Fruit fly (Drosophila melanogaster) whole organism, prepupa: ENCODE measurements around the gene CG13398.

Source experiments
- Blimp-1 ChIP-seq: fragments of 200-800 bp; sonication (Bioruptor generic); optimal IDR thresholded peaks from 3 replicates; lab custom pipeline; 2017; ENCODE audit warnings: missing biosample characterization, missing genetic modification characterization, mild to moderate bottlenecking, moderate library complexity, missing genetic modification reagents
- CG10631 ChIP-seq: fragments of 200-800 bp; sonication (Bioruptor generic); optimal IDR thresholded peaks from 2 replicates; lab custom pipeline; 2016; ENCODE audit warnings: missing biosample characterization, missing genetic modification characterization
- CG10669 ChIP-seq: fragments of 200-800 bp; sonication (Bioruptor generic); optimal IDR thresholded peaks from 3 replicates; lab custom pipeline; 2018; ENCODE audit warnings: missing biosample characterization, mild to moderate bottlenecking, missing genetic modification characterization, moderate library complexity
- CG11294 ChIP-seq: fragments of 200-800 bp; sonication (Bioruptor generic); IDR thresholded peaks from 2 replicates; pipeline ENCODE4 v1.3.6; 2022; ENCODE audit warnings: missing biosample characterization, missing genetic modification characterization
- CG11762 ChIP-seq: fragments of 200-800 bp; sonication (Bioruptor generic); optimal IDR thresholded peaks from 3 replicates; lab custom pipeline; 2016; ENCODE audit warnings: missing biosample characterization, missing genetic modification characterization; ENCODE audit not compliant: insufficient read depth
- CG11902 ChIP-seq: fragments of 200-800 bp; sonication (Bioruptor generic); optimal IDR thresholded peaks from 3 replicates; lab custom pipeline; 2016; ENCODE audit warnings: missing biosample characterization, missing genetic modification characterization
- CG15336 ChIP-seq: fragments of 200-800 bp; sonication (Bioruptor generic); IDR thresholded peaks from 2 replicates; pipeline ENCODE4 v1.3.6; 2022; ENCODE audit warnings: missing biosample characterization, missing genetic modification characterization
- CG1621 ChIP-seq: fragments of 200-800 bp; sonication (Bioruptor generic); optimal IDR thresholded peaks from 3 replicates; lab custom pipeline; 2018; ENCODE audit warnings: missing biosample characterization, mild to moderate bottlenecking, missing genetic modification characterization
- CG16779 ChIP-seq: fragments of 200-800 bp; sonication (Bioruptor generic); optimal IDR thresholded peaks from 3 replicates; lab custom pipeline; 2017; ENCODE audit warnings: missing biosample characterization, mild to moderate bottlenecking, missing genetic modification characterization
- CG31627 ChIP-seq: fragments of 200-800 bp; sonication (Bioruptor generic); optimal IDR thresholded peaks from 3 replicates; lab custom pipeline; 2016; ENCODE audit warnings: missing biosample characterization, missing genetic modification characterization
- CG34406 ChIP-seq: fragments of 200-800 bp; sonication (Bioruptor generic); optimal IDR thresholded peaks from 3 replicates; lab custom pipeline; 2016; ENCODE audit warnings: missing biosample characterization, missing genetic modification characterization
- CG4318 ChIP-seq: fragments of 200-800 bp; sonication (Bioruptor generic); optimal IDR thresholded peaks from 3 replicates; lab custom pipeline; 2017; ENCODE audit warnings: missing biosample characterization, mild to moderate bottlenecking, missing genetic modification characterization
- CG6163 ChIP-seq: fragments of 200-800 bp; sonication (Bioruptor generic); IDR thresholded peaks from 3 replicates; pipeline ENCODE4 v1.3.6; 2022; ENCODE audit warnings: missing biosample characterization, missing genetic modification characterization
- CG6276 ChIP-seq: fragments of 200-800 bp; sonication (Bioruptor generic); optimal IDR thresholded peaks from 2 replicates; lab custom pipeline; 2017; ENCODE audit warnings: missing biosample characterization, mild to moderate bottlenecking, missing genetic modification characterization
- CG6792 ChIP-seq: fragments of 200-800 bp; sonication (Bioruptor generic); optimal IDR thresholded peaks from 3 replicates; lab custom pipeline; 2016; ENCODE audit warnings: missing biosample characterization, missing genetic modification characterization
- CG6854 ChIP-seq: fragments of 200-800 bp; sonication (Bioruptor generic); optimal IDR thresholded peaks from 2 replicates; lab custom pipeline; 2017; ENCODE audit warnings: missing biosample characterization, mild to moderate bottlenecking, missing genetic modification characterization
- CG7368 ChIP-seq: fragments of 200-800 bp; sonication (Bioruptor generic); optimal IDR thresholded peaks from 3 replicates; lab custom pipeline; 2016; ENCODE audit warnings: missing biosample characterization, missing genetic modification characterization
- CG8119 ChIP-seq: fragments of 200-800 bp; sonication (Bioruptor generic); IDR thresholded peaks from 3 replicates; pipeline ENCODE4 v1.3.6; 2022; ENCODE audit warnings: missing biosample characterization, missing genetic modification characterization
- CG8319 ChIP-seq: fragments of 200-800 bp; sonication (Bioruptor generic); optimal IDR thresholded peaks from 3 replicates; lab custom pipeline; 2016; ENCODE audit warnings: missing biosample characterization, missing genetic modification characterization
- CG8632 ChIP-seq: fragments of 200-800 bp; sonication (Bioruptor generic); optimal IDR thresholded peaks from 3 replicates; lab custom pipeline; 2016; ENCODE audit warnings: missing biosample characterization, missing genetic modification characterization
- CG9139 ChIP-seq: fragments of 200-800 bp; sonication (Bioruptor generic); optimal IDR thresholded peaks from 3 replicates; lab custom pipeline; 2017; ENCODE audit warnings: missing biosample characterization, mild to moderate bottlenecking, missing genetic modification characterization
- Eip75B ChIP-seq: fragments of 200-800 bp; sonication (Bioruptor generic); optimal IDR thresholded peaks from 3 replicates; lab custom pipeline; 2016; ENCODE audit warnings: missing biosample characterization, missing genetic modification characterization
- Eip78C ChIP-seq: fragments of 200-800 bp; sonication (Bioruptor generic); peaks from one replicate; lab custom pipeline; 2016; ENCODE audit warnings: missing biosample characterization, missing genetic modification characterization
- Eip93F ChIP-seq: fragments of 200-800 bp; sonication (Bioruptor generic); optimal IDR thresholded peaks from 2 replicates; lab custom pipeline; 2016; ENCODE audit warnings: missing biosample characterization, mild to moderate bottlenecking, missing genetic modification characterization
- Ets21C ChIP-seq: fragments of 200-800 bp; sonication (Bioruptor generic); optimal IDR thresholded peaks from 3 replicates; lab custom pipeline; 2016; ENCODE audit warnings: missing biosample characterization, missing genetic modification characterization
- Ets96B ChIP-seq: fragments of 200-800 bp; optimal IDR thresholded peaks from 2 replicates; lab custom pipeline; 2019; ENCODE audit warnings: missing biosample characterization, mild to moderate bottlenecking, missing genetic modification characterization, moderate library complexity
- Gug ChIP-seq: fragments of 200-800 bp; sonication (Bioruptor generic); IDR thresholded peaks from 2 replicates; pipeline ENCODE4 v1.3.6; 2022; ENCODE audit warnings: missing biosample characterization, missing genetic modification characterization
- Hr39 ChIP-seq: fragments of 200-800 bp; sonication (Bioruptor generic); optimal IDR thresholded peaks from 2 replicates; lab custom pipeline; 2016; ENCODE audit warnings: missing biosample characterization, missing genetic modification characterization
- Hr4 ChIP-seq: fragments of 200-800 bp; sonication (Bioruptor generic); optimal IDR thresholded peaks from 3 replicates; lab custom pipeline; 2016; ENCODE audit warnings: missing biosample characterization, missing genetic modification characterization
- Lpt ChIP-seq: fragments of 200-800 bp; sonication (Bioruptor generic); optimal IDR thresholded peaks from 3 replicates; lab custom pipeline; 2016; ENCODE audit warnings: missing biosample characterization, missing genetic modification characterization
- OdsH ChIP-seq: fragments of 200-800 bp; sonication (Bioruptor generic); optimal IDR thresholded peaks from 3 replicates; lab custom pipeline; 2016; ENCODE audit warnings: missing biosample characterization, missing genetic modification characterization
- Smox ChIP-seq: fragments of 200-800 bp; sonication (Bioruptor generic); optimal IDR thresholded peaks from 3 replicates; lab custom pipeline; 2016; ENCODE audit warnings: missing biosample characterization, missing genetic modification characterization
- Sox102F ChIP-seq: fragments of 200-800 bp; sonication (Bioruptor generic); optimal IDR thresholded peaks from 2 replicates; lab custom pipeline; 2016; ENCODE audit warnings: missing biosample characterization, mild to moderate bottlenecking, missing genetic modification characterization
- Sox14 ChIP-seq: fragments of 200-800 bp; sonication (Bioruptor generic); optimal IDR thresholded peaks from 3 replicates; lab custom pipeline; 2016; ENCODE audit warnings: missing biosample characterization, missing genetic modification characterization
- achi ChIP-seq: fragments of 200-800 bp; sonication (Bioruptor generic); optimal IDR thresholded peaks from 3 replicates; lab custom pipeline; 2016; ENCODE audit warnings: missing biosample characterization, missing genetic modification characterization
- cyc ChIP-seq: fragments of 200-800 bp; sonication (Bioruptor generic); optimal IDR thresholded peaks from 3 replicates; lab custom pipeline; 2016; ENCODE audit warnings: missing biosample characterization, missing genetic modification characterization
- dac ChIP-seq: fragments of 200-800 bp; sonication (Bioruptor generic); optimal IDR thresholded peaks from 2 replicates; lab custom pipeline; 2017; ENCODE audit warnings: missing biosample characterization, mild to moderate bottlenecking, missing genetic modification characterization
- dsx ChIP-seq: fragments of 200-800 bp; optimal IDR thresholded peaks from 3 replicates; lab custom pipeline; 2019; ENCODE audit warnings: missing biosample characterization, mild to moderate bottlenecking, missing genetic modification characterization, moderate library complexity; ENCODE audit not compliant: poor library complexity, severe bottlenecking
- eg ChIP-seq: fragments of 200-800 bp; sonication (Bioruptor generic); IDR thresholded peaks from 3 replicates; pipeline ENCODE4 v1.3.6; 2022; ENCODE audit warnings: missing biosample characterization, missing genetic modification characterization
- esn ChIP-seq: fragments of 200-800 bp; sonication (Bioruptor generic); optimal IDR thresholded peaks from 2 replicates; lab custom pipeline; 2016; ENCODE audit warnings: missing biosample characterization, mild to moderate bottlenecking, missing genetic modification characterization, moderate library complexity
- fd85E ChIP-seq: fragments of 200-800 bp; sonication (Bioruptor generic); optimal IDR thresholded peaks from 3 replicates; lab custom pipeline; 2016; ENCODE audit warnings: missing biosample characterization, missing genetic modification characterization
- lz ChIP-seq: fragments of 200-800 bp; sonication (Bioruptor generic); optimal IDR thresholded peaks from 3 replicates; lab custom pipeline; 2016; ENCODE audit warnings: missing biosample characterization, missing genetic modification characterization
- net ChIP-seq: fragments of 200-800 bp; sonication (Bioruptor generic); optimal IDR thresholded peaks from 3 replicates; lab custom pipeline; 2016; ENCODE audit warnings: missing biosample characterization, missing genetic modification characterization
- pdm3 ChIP-seq: fragments of 200-800 bp; sonication (Bioruptor generic); optimal IDR thresholded peaks from 3 replicates; lab custom pipeline; 2016; ENCODE audit warnings: missing biosample characterization, missing genetic modification characterization
- spab ChIP-seq: fragments of 200-800 bp; sonication (Bioruptor generic); optimal IDR thresholded peaks from 2 replicates; lab custom pipeline; 2017; ENCODE audit warnings: missing biosample characterization, mild to moderate bottlenecking, missing genetic modification characterization, missing genetic modification reagents
- ss ChIP-seq, 2 experiments: fragments of 200-800 bp; sonication (Bioruptor generic); optimal IDR thresholded peaks; 2 replicates in 1 of 2; 3 replicates in 1 of 2; lab custom pipeline; 2017 to 2018; ENCODE audit warnings: mild to moderate bottlenecking in 2 of 2, missing biosample characterization in 2 of 2, missing genetic modification characterization in 2 of 2, moderate library complexity in 1 of 2
- svp ChIP-seq: fragments of 200-800 bp; sonication (Bioruptor generic); peaks from one replicate; lab custom pipeline; 2016; ENCODE audit warnings: missing biosample characterization, missing genetic modification characterization
- topi ChIP-seq: fragments of 200-800 bp; sonication (Bioruptor generic); optimal IDR thresholded peaks from 3 replicates; lab custom pipeline; 2016; ENCODE audit warnings: missing biosample characterization, missing genetic modification characterization
- vri ChIP-seq: fragments of 200-800 bp; sonication (Bioruptor generic); optimal IDR thresholded peaks from 3 replicates; lab custom pipeline; 2016; ENCODE audit warnings: missing biosample characterization, mild to moderate bottlenecking, missing genetic modification characterization

Gene CG13398

dm6 chr2L:8420259-8420930, 5.3 kb upstream of the CG13398 start (continued):
- TF ChIP-seq CG6792 (GFP tag; lab: Kevin White, UChicago) = no peak
- TF ChIP-seq Eip93F (GFP tag; lab: Kevin White, UChicago) = no peak
- peak; percentile 67 for TF ChIP-seq CG9139
- TF ChIP-seq topi (GFP tag; lab: Kevin White, UChicago) = no peak
- no peak for TF ChIP-seq CG11294
- TF ChIP-seq achi (GFP tag; lab: Kevin White, UChicago) = peak; percentile 7
- peak; percentile 40 for TF ChIP-seq spab (GFP tag; lab: Kevin White, UChicago)
- TF ChIP-seq CG8319 (GFP tag; lab: Kevin White, UChicago) = no peak
- peak; percentile 29 for TF ChIP-seq CG8632 (GFP tag; lab: Kevin White, UChicago)
- no peak for TF ChIP-seq net
- TF ChIP-seq Hr39 (GFP tag; lab: Kevin White, UChicago) = no peak
- TF ChIP-seq CG8119 (GFP tag; lab: Robert Waterston, UW) = no peak
- peak; percentile 67 for TF ChIP-seq Eip78C (GFP tag; lab: Kevin White, UChicago)
- no peak for TF ChIP-seq Ets21C
- peak; percentile 37 for TF ChIP-seq Ets96B (tag; lab: Kevin White, UChicago)
- peak; percentile 35 for TF ChIP-seq Hr4 (GFP tag; lab: Kevin White, UChicago)
- no peak for TF ChIP-seq CG11902 (GFP tag; lab: Kevin White, UChicago)
- TF ChIP-seq OdsH = peak; percentile 44
- TF ChIP-seq CG16779 = no peak
- peak; percentile 2 for TF ChIP-seq CG31627 (GFP tag; lab: Kevin White, UChicago)
- peak; percentile 17 for TF ChIP-seq pdm3 (GFP tag; lab: Kevin White, UChicago)
- no peak for TF ChIP-seq dac (GFP tag; lab: Kevin White, UChicago)
- no peak for TF ChIP-seq CG34406

DNA sequence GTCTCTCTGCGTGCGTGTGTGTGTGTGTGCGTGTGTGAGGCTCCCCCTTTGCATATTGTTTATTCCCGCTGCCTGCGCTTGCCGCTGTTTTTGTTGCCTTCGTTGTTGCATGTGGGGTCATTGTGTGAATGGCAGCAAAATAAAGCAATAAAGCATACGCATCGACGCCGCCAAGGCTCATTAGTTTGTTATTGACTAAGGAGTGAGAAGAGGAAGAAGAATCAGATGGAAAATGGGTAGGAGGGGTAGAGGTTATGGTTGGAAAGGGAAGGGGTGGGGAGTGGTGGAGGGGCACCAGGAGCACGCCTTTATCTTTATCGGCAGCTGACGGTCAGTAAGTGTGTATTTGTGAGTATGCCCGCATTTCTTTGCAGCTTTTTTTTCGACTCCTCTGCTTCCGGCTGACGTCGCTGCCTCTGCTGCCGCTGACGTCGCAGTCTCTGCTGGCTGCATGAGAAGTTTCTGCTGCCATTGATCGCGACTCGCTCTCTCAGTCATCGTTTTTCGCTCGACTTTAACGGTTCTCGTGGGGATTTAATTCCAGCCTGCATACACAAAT, 4.4 kb upstream of the CG13398 start:
- TF ChIP-seq CG16779 = peak; percentile 34
- TF ChIP-seq CG6792 (GFP tag; lab: Kevin White, UChicago) = no peak
- no peak for TF ChIP-seq CG4318
- TF ChIP-seq fd85E (GFP tag; lab: Kevin White, UChicago) = no peak
- TF ChIP-seq CG10669 (GFP tag; lab: Kevin White, UChicago) = no peak
- TF ChIP-seq CG6276 (GFP tag; lab: Kevin White, UChicago) = no peak
- TF ChIP-seq esn (GFP tag; lab: Kevin White, UChicago) = no peak
- TF ChIP-seq CG8119 (GFP tag; lab: Robert Waterston, UW) = no peak
- TF ChIP-seq Hr4 (GFP tag; lab: Kevin White, UChicago) = no peak
- TF ChIP-seq vri (GFP tag; lab: Kevin White, UChicago) = peak; percentile 2
- TF ChIP-seq Ets21C = no peak
- TF ChIP-seq CG6854 (GFP tag; lab: Kevin White, UChicago) = peak; percentile 56
- no peak for TF ChIP-seq CG10631 (GFP tag; lab: Kevin White, UChicago)
- no peak for TF ChIP-seq Lpt (GFP tag; lab: Kevin White, UChicago)
- TF ChIP-seq CG8632 (GFP tag; lab: Kevin White, UChicago) = no peak
- peak; percentile 50 for TF ChIP-seq dsx (GFP tag; lab: Kevin White, UChicago)
- no peak for TF ChIP-seq Smox
- no peak for TF ChIP-seq CG15336 (GFP tag; lab: Robert Waterston, UW)
- TF ChIP-seq ss (GFP tag; optimal IDR thresholded peaks at IDR 0.05; lab: Kevin White, UChicago) = peak; percentile 75 to 77
- no peak for TF ChIP-seq lz (GFP tag; lab: Kevin White, UChicago)
- TF ChIP-seq Gug (GFP tag; lab: Robert Waterston, UW) = no peak
- peak; percentile 10 for TF ChIP-seq Eip75B (GFP tag; lab: Kevin White, UChicago)
- no peak for TF ChIP-seq pdm3 (GFP tag; lab: Kevin White, UChicago)
- peak; percentile 18 for TF ChIP-seq Sox14 (GFP tag; lab: Kevin White, UChicago)
- no peak for TF ChIP-seq CG11294
- peak; percentile 43 for TF ChIP-seq CG7368
- TF ChIP-seq eg = no peak
- TF ChIP-seq cyc (GFP tag; lab: Kevin White, UChicago) = no peak
- no peak for TF ChIP-seq Blimp-1 (GFP tag; lab: Kevin White, UChicago)
- no peak for TF ChIP-seq CG11762
- no peak for TF ChIP-seq Sox102F
- no peak for TF ChIP-seq net
- peak; percentile 42; the same call in 1 of the 3 replicates for TF ChIP-seq CG6163
- no peak for TF ChIP-seq CG34406
- peak; percentile 23 for TF ChIP-seq CG1621 (tag; lab: Kevin White, UChicago)
- peak; percentile 96 for TF ChIP-seq svp
